Worm (Caenorhabditis elegans): ENCODE data around the gene arx-3.
A peak's percentile ranks its signal among the peaks of the same experiment; 100 is the strongest.

DNA sequence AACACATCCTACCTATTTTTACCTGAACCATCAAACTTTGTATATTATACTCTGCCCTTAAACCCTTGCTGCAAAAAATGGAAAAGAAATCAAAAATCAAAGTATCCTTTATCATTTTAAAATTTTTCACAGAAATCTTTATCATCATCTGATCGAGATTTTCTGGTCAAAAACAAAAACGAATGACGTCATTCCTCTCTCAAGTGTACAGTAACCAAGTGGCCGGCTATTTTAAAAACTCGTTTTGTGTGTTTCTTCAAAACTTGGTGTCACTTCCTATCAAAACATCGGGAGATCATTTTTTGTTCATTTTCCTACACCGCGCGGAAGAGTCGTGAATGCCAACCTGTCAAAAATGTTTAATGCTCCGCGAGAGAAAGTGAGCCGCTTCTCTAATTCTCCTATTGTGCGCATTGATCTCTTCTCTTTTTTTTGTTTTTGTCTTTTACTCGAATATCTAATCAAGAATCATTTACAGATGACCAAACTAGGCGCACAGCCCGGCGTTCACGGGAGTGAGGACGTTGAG, 38.1 kb downstream of the arx-3 start, which contains the start of gene brp-1:
- TF ChIP-seq ccch-3 (GFP tag; optimal IDR thresholded peaks at IDR 0.05) (no peak), aptf-3 (GFP tag; IDR thresholded peaks at IDR 0.05) (no peak), madf-3 (GFP tag; IDR thresholded peaks at IDR 0.05) (no peak), gei-17 (GFP tag; optimal IDR thresholded peaks at IDR 0.05) (no peak), ama-1 (optimal IDR thresholded peaks at IDR 0.05) (peak; percentile 9), ama-1 (GFP tag; optimal IDR thresholded peaks at IDR 0.05) (no peak), attf-5 (GFP tag; optimal IDR thresholded peaks at IDR 0.05) (no peak)
